Fruit fly (Drosophila melanogaster) whole organism: Measurements from ENCODE around the gene CG34313.

Experiments
- CG8478 ChIP-seq: fragments of >200 bp; optimal IDR thresholded peaks from 2 replicates; lab custom pipeline; 2018; ENCODE audit warnings: inconsistent platforms
- Dll ChIP-seq: fragments of >200 bp; optimal IDR thresholded peaks from 2 replicates; lab custom pipeline; 2017
- EcR ChIP-seq, 2 experiments: fragments of >200 bp; optimal IDR thresholded peaks; 2 replicates each; lab custom pipeline; 2017; ENCODE audit warnings: missing biosample characterization in 2 of 2, missing genetic modification characterization in 2 of 2, missing genetic modification reagents in 2 of 2
- pan ChIP-seq: fragments of >200 bp; optimal IDR thresholded peaks from 2 replicates; lab custom pipeline; 2017
- psq ChIP-seq: fragments of >200 bp; optimal IDR thresholded peaks from 2 replicates; lab custom pipeline; 2017

DNA sequence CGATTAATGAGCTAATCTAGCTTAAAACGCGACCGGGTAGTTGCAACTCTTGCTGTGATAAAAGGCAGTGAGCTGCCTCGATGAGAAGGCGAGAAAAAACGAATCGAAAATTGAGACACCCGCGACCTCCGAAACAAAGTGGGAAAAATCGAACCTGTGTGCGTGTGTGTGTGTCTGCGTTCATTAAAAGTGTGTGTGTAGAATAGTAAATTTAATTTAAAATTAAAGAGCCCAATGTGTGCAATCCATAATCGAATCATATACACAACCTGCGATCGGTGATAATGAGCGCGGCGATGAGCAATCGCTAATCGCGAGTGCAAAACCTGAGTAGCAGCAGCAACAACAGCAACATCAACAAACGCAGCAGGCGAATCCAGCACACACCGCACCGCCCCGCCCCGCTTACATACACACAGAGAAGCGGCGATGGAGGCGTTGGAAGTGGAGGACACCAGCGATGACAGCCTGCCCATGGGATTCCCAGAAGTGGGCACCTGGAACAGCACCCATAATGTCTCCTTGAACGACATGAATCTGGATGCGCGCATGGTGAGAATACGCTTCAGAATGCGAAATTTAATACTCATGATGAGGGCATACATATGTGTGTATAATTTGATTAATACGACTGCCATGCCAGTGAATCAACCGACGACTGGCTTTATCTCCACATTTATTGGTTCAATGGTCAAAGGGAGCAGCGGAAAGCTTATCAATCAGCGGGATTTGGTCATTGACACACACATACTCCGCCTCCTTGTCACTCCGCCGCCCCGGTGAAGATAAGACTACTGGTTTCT, 9.5 kb downstream of the CG34313 start:
- no peak for TF ChIP-seq Dll (lab: Kevin White, UChicago)
- peak in 1 of 2 experiments; percentile 45 for TF ChIP-seq EcR (GFP tag; optimal IDR thresholded peaks at IDR 0.05; lab: Kevin White, UChicago)
- TF ChIP-seq psq (lab: Kevin White, UChicago) = no peak
- TF ChIP-seq pan (lab: Kevin White, UChicago) = peak; percentile 4
- no peak for TF ChIP-seq CG8478
